Fruit fly (Drosophila melanogaster) whole organism, embryonic: Measurements from ENCODE around the gene CG4854.
A peak's percentile ranks its signal among the peaks of the same experiment; 100 is the strongest.

ENCODE experiments used
- Ada2b ChIP-seq: fragments of 200-800 bp; sonication (Bioruptor generic); IDR thresholded peaks from 2 replicates; pipeline ENCODE4 v1.3.6; 2022; ENCODE audit warnings: missing biosample characterization, missing genetic modification characterization
- BEAF-32 ChIP-seq: fragments of 200-800 bp; sonication (Bioruptor generic); optimal IDR thresholded peaks from 3 replicates; lab custom pipeline; 2017; ENCODE audit warnings: missing biosample characterization, missing genetic modification characterization, mild to moderate bottlenecking, moderate library complexity, missing genetic modification reagents
- CG12071 ChIP-seq: fragments of 200-800 bp; sonication (Bioruptor generic); optimal IDR thresholded peaks from 3 replicates; lab custom pipeline; 2018; ENCODE audit warnings: missing biosample characterization, mild to moderate bottlenecking, missing genetic modification characterization
- CG12769 ChIP-seq: fragments of 200-800 bp; sonication (Bioruptor generic); optimal IDR thresholded peaks from 2 replicates; lab custom pipeline; 2019; ENCODE audit warnings: missing biosample characterization, mild to moderate bottlenecking, missing genetic modification characterization, moderate library complexity
- CG12942 ChIP-seq: fragments of 200-800 bp; sonication (Bioruptor generic); optimal IDR thresholded peaks from 3 replicates; lab custom pipeline; 2016; ENCODE audit warnings: missing biosample characterization, missing genetic modification characterization
- CG13287 ChIP-seq: fragments of 200-800 bp; sonication (Bioruptor generic); IDR thresholded peaks from 2 replicates; pipeline ENCODE4 v1.3.6; 2022; ENCODE audit warnings: missing biosample characterization, missing genetic modification characterization; ENCODE audit not compliant: partially characterized antibody
- CG14050 ChIP-seq: fragments of 200-800 bp; sonication (Bioruptor generic); IDR thresholded peaks from 3 replicates; pipeline ENCODE4 v1.3.6; 2022; ENCODE audit warnings: missing biosample characterization, missing genetic modification characterization
- CG15696 ChIP-seq: fragments of 200-800 bp; sonication (Bioruptor generic); optimal IDR thresholded peaks from 2 replicates; lab custom pipeline; 2019; ENCODE audit warnings: missing biosample characterization, mild to moderate bottlenecking, missing genetic modification characterization, moderate library complexity
- CG33213 ChIP-seq: fragments of 200-800 bp; sonication (Bioruptor generic); optimal IDR thresholded peaks from 3 replicates; lab custom pipeline; 2016; ENCODE audit warnings: missing biosample characterization, missing genetic modification characterization
- CG34376 ChIP-seq: fragments of 200-800 bp; sonication (Bioruptor generic); optimal IDR thresholded peaks from 2 replicates; lab custom pipeline; 2018; ENCODE audit warnings: missing biosample characterization, mild to moderate bottlenecking, missing genetic modification characterization
- CG43689 ChIP-seq: fragments of 200-800 bp; sonication (Bioruptor generic); IDR thresholded peaks from 2 replicates; pipeline ENCODE4 v1.3.6; 2022; ENCODE audit warnings: missing biosample characterization, missing genetic modification characterization
- CG5180 ChIP-seq: fragments of 200-800 bp; sonication (Bioruptor generic); optimal IDR thresholded peaks from 3 replicates; lab custom pipeline; 2017; ENCODE audit warnings: missing biosample characterization, missing genetic modification characterization, mild to moderate bottlenecking, moderate library complexity, missing genetic modification reagents
- CG5953 ChIP-seq: fragments of 200-800 bp; sonication (Bioruptor generic); IDR thresholded peaks from 2 replicates; pipeline ENCODE4 v1.3.6; 2022; ENCODE audit warnings: missing biosample characterization, missing genetic modification characterization
- CG6689 ChIP-seq: fragments of 200-800 bp; sonication (Bioruptor generic); IDR thresholded peaks from 2 replicates; pipeline ENCODE4 v1.3.6; 2022; ENCODE audit warnings: missing biosample characterization, missing genetic modification characterization
- CG6791 ChIP-seq: fragments of 200-800 bp; sonication (Bioruptor generic); IDR thresholded peaks from 3 replicates; pipeline ENCODE4 v1.3.6; 2022; ENCODE audit warnings: missing biosample characterization, missing genetic modification characterization; ENCODE audit not compliant: partially characterized antibody
- Deaf1 ChIP-seq: fragments of 200-800 bp; optimal IDR thresholded peaks from 3 replicates; lab custom pipeline; 2019; ENCODE audit warnings: missing biosample characterization, mild to moderate bottlenecking, missing genetic modification characterization, moderate library complexity
- Dll ChIP-seq: fragments of 200-800 bp; sonication (Bioruptor generic); IDR thresholded peaks from 4 replicates; pipeline ENCODE4 v1.3.6; 2022; ENCODE audit warnings: missing biosample characterization, missing genetic modification characterization; ENCODE audit not compliant: partially characterized antibody
- Hey ChIP-seq: fragments of 200-800 bp; sonication (Bioruptor generic); optimal IDR thresholded peaks from 3 replicates; lab custom pipeline; 2018; ENCODE audit warnings: missing biosample characterization, mild to moderate bottlenecking, missing genetic modification characterization
- Hr78 ChIP-seq, 2 experiments: fragments of 200-800 bp in 1 of 2; fragments of >200 bp in 1 of 2; sonication (Bioruptor generic) in 1 of 2; optimal IDR thresholded peaks; 2 replicates each; lab custom pipeline; 2017 to 2019; ENCODE audit warnings: missing biosample characterization in 2 of 2, missing genetic modification characterization in 2 of 2, mild to moderate bottlenecking in 1 of 2, moderate library complexity in 1 of 2
- Kr ChIP-seq: fragments of 200-800 bp; sonication (Bioruptor generic); optimal IDR thresholded peaks from 2 replicates; lab custom pipeline; 2017; ENCODE audit warnings: missing biosample characterization, mild to moderate bottlenecking, missing genetic modification characterization
- Lpt ChIP-seq: fragments of >200 bp; optimal IDR thresholded peaks from 2 replicates; lab custom pipeline; 2018; ENCODE audit warnings: missing biosample characterization, missing genetic modification characterization
- MESR4 ChIP-seq: fragments of 200-800 bp; sonication (Bioruptor generic); optimal IDR thresholded peaks from 2 replicates; lab custom pipeline; 2018; ENCODE audit warnings: missing biosample characterization, mild to moderate bottlenecking, missing genetic modification characterization, moderate library complexity
- NK7.1 ChIP-seq: fragments of 200-800 bp; sonication (Bioruptor generic); optimal IDR thresholded peaks from 3 replicates; lab custom pipeline; 2016; ENCODE audit warnings: missing biosample characterization, missing genetic modification characterization
- NfI ChIP-seq: fragments of 200-800 bp; sonication (Bioruptor generic); optimal IDR thresholded peaks from 3 replicates; lab custom pipeline; 2018; ENCODE audit warnings: missing biosample characterization, mild to moderate bottlenecking, missing genetic modification characterization, moderate library complexity
- Opbp ChIP-seq: fragments of 200-800 bp; sonication (Bioruptor generic); IDR thresholded peaks from 3 replicates; pipeline ENCODE4 v1.3.6; 2022; ENCODE audit warnings: missing biosample characterization, missing genetic modification characterization; ENCODE audit not compliant: partially characterized antibody
- Sox102F ChIP-seq: fragments of 200-800 bp; sonication (Bioruptor generic); optimal IDR thresholded peaks from 2 replicates; lab custom pipeline; 2018; ENCODE audit warnings: missing biosample characterization, mild to moderate bottlenecking, missing genetic modification characterization, moderate library complexity
- ac ChIP-seq: fragments of 200-800 bp; sonication (Bioruptor generic); optimal IDR thresholded peaks from 3 replicates; lab custom pipeline; 2017; ENCODE audit warnings: missing biosample characterization, mild to moderate bottlenecking, missing genetic modification characterization
- ap ChIP-seq: fragments of 200-800 bp; sonication (Bioruptor generic); IDR thresholded peaks from 2 replicates; pipeline ENCODE4 v1.3.6; 2022; ENCODE audit warnings: missing biosample characterization, missing genetic modification characterization
- bbx ChIP-seq: fragments of 200-800 bp; sonication (Bioruptor generic); IDR thresholded peaks from 2 replicates; pipeline ENCODE4 v1.3.6; 2022; ENCODE audit warnings: missing biosample characterization, missing genetic modification characterization; ENCODE audit not compliant: partially characterized antibody
- cas ChIP-seq: fragments of 200-800 bp; sonication (Bioruptor generic); IDR thresholded peaks from 2 replicates; pipeline ENCODE4 v1.3.6; 2022; ENCODE audit warnings: missing biosample characterization, missing genetic modification characterization
- chif ChIP-seq, 2 experiments: fragments of 200-800 bp; sonication (Bioruptor generic); optimal IDR thresholded peaks; 3 replicates each; lab custom pipeline; 2016; ENCODE audit warnings: missing biosample characterization in 2 of 2, missing genetic modification characterization in 2 of 2
- dan ChIP-seq: fragments of 200-800 bp; sonication (Bioruptor generic); IDR thresholded peaks from 2 replicates; pipeline ENCODE4 v1.3.6; 2022; ENCODE audit warnings: missing biosample characterization, missing genetic modification characterization
- ems ChIP-seq: fragments of 200-800 bp; sonication (Bioruptor generic); optimal IDR thresholded peaks from 3 replicates; lab custom pipeline; 2016; ENCODE audit warnings: missing biosample characterization, missing genetic modification characterization
- en ChIP-seq: fragments of 200-800 bp; sonication (Bioruptor generic); optimal IDR thresholded peaks from 2 replicates; lab custom pipeline; 2016; ENCODE audit warnings: missing biosample characterization, missing genetic modification characterization
- gcm ChIP-seq: fragments of 200-800 bp; sonication (Bioruptor generic); optimal IDR thresholded peaks from 2 replicates; lab custom pipeline; 2019; ENCODE audit warnings: missing biosample characterization, mild to moderate bottlenecking, missing genetic modification characterization, moderate library complexity
- gfzf ChIP-seq: fragments of 200-800 bp; sonication (Bioruptor generic); optimal IDR thresholded peaks from 2 replicates; lab custom pipeline; 2016; ENCODE audit warnings: missing biosample characterization, mild to moderate bottlenecking, missing genetic modification characterization, moderate library complexity
- gsb-n ChIP-seq: fragments of 200-800 bp; sonication (Bioruptor generic); optimal IDR thresholded peaks from 3 replicates; lab custom pipeline; 2018; ENCODE audit warnings: missing biosample characterization, mild to moderate bottlenecking, missing genetic modification characterization
- insv ChIP-seq, 2 experiments: fragments of 200-800 bp; sonication (Bioruptor generic); optimal IDR thresholded peaks; 3 replicates each; lab custom pipeline; 2016 to 2018; ENCODE audit warnings: missing biosample characterization in 2 of 2, missing genetic modification characterization in 2 of 2
- jigr1 ChIP-seq: fragments of 200-800 bp; sonication (Bioruptor generic); IDR thresholded peaks from 3 replicates; pipeline ENCODE4 v1.3.6; 2022; ENCODE audit warnings: missing biosample characterization, missing genetic modification characterization
- nerfin-1 ChIP-seq: fragments of 200-800 bp; sonication (Bioruptor generic); optimal IDR thresholded peaks from 3 replicates; lab custom pipeline; 2019; ENCODE audit warnings: missing biosample characterization, mild to moderate bottlenecking, missing genetic modification characterization, moderate library complexity
- org-1 ChIP-seq: fragments of 200-800 bp; sonication (Bioruptor generic); optimal IDR thresholded peaks from 2 replicates; lab custom pipeline; 2017; ENCODE audit warnings: missing biosample characterization, missing genetic modification characterization
- pfk ChIP-seq: fragments of 200-800 bp; sonication (Bioruptor generic); optimal IDR thresholded peaks from 2 replicates; lab custom pipeline; 2018; ENCODE audit warnings: missing biosample characterization, mild to moderate bottlenecking, missing genetic modification characterization, moderate library complexity
- psq ChIP-seq: fragments of 200-800 bp; sonication (Bioruptor generic); optimal IDR thresholded peaks from 2 replicates; lab custom pipeline; 2017; ENCODE audit warnings: missing biosample characterization, missing genetic modification characterization
- ranshi ChIP-seq: fragments of 200-800 bp; sonication (Bioruptor generic); IDR thresholded peaks from 2 replicates; pipeline ENCODE4 v1.3.6; 2022; ENCODE audit warnings: missing biosample characterization, missing genetic modification characterization
- rib ChIP-seq: fragments of 200-800 bp; sonication (Bioruptor generic); IDR thresholded peaks from 2 replicates; pipeline ENCODE4 v1.3.6; 2022; ENCODE audit warnings: missing biosample characterization, missing genetic modification characterization
- row ChIP-seq: fragments of 200-800 bp; sonication (Bioruptor generic); IDR thresholded peaks from 3 replicates; pipeline ENCODE4 v1.3.6; 2022; ENCODE audit warnings: missing biosample characterization, missing genetic modification characterization
- so ChIP-seq: fragments of 200-800 bp; sonication (Bioruptor generic); IDR thresholded peaks from 3 replicates; pipeline ENCODE4 v1.3.6; 2022; ENCODE audit warnings: missing biosample characterization, missing genetic modification characterization
- sqz ChIP-seq: fragments of 200-800 bp; sonication (Bioruptor generic); optimal IDR thresholded peaks from 3 replicates; lab custom pipeline; 2018; ENCODE audit warnings: missing biosample characterization, mild to moderate bottlenecking, missing genetic modification characterization
- tx ChIP-seq: fragments of 200-800 bp; sonication (Bioruptor generic); optimal IDR thresholded peaks from 2 replicates; lab custom pipeline; 2016; ENCODE audit warnings: missing biosample characterization, missing genetic modification characterization

CG4854 gene

dm6 chr3R:20021152-20021769, 6.6 kb upstream of the CG4854 start, which contains the start of the genes PIG-L and psidin (continued):
- no peak for TF ChIP-seq Deaf1
- TF ChIP-seq chif (GFP tag; optimal IDR thresholded peaks at IDR 0.05; lab: Kevin White, UChicago) = peak; percentile 74 to 86
- 0 out of 2 replicates have a peak, but pooled peaks have one; percentile 8 for TF ChIP-seq cas (GFP tag; lab: Robert Waterston, UW)
- no peak for TF ChIP-seq dan (GFP tag; lab: Robert Waterston, UW)
- TF ChIP-seq CG43689 (GFP tag; lab: Robert Waterston, UW) = no peak
- TF ChIP-seq gfzf (GFP tag; lab: Kevin White, UChicago) = peak; percentile 28
- TF ChIP-seq NfI (GFP tag; lab: Kevin White, UChicago) = peak; percentile 82
- peak; percentile 96 for TF ChIP-seq CG13287
- peak; percentile 46; the same call in 1 of the 2 replicates for TF ChIP-seq ranshi (GFP tag; lab: Robert Waterston, UW)
- no peak for TF ChIP-seq Kr (GFP tag; lab: Kevin White, UChicago)
- peak; percentile 82 for TF ChIP-seq gcm (GFP tag; lab: Kevin White, UChicago)
- TF ChIP-seq CG33213 (GFP tag; lab: Kevin White, UChicago) = peak; percentile 56
- peak; percentile 77 for TF ChIP-seq ems (GFP tag; lab: Kevin White, UChicago)
- TF ChIP-seq Hr78 (GFP tag; optimal IDR thresholded peaks at IDR 0.05; lab: Kevin White, UChicago) = no peak
- TF ChIP-seq insv (GFP tag; optimal IDR thresholded peaks at IDR 0.05; lab: Kevin White, UChicago) = peak; percentile 83 to 98
- TF ChIP-seq CG34376 (GFP tag; lab: Kevin White, UChicago) = peak; percentile 29
- no peak for TF ChIP-seq pfk (GFP tag; lab: Kevin White, UChicago)
- TF ChIP-seq so = no peak; the same call in 2 of the 3 replicates
- TF ChIP-seq CG6689 (GFP tag; lab: Robert Waterston, UW) = peak; percentile 79
- TF ChIP-seq rib (GFP tag; lab: Robert Waterston, UW) = no peak
- TF ChIP-seq gsb-n (tag; lab: Kevin White, UChicago) = no peak
- no peak for TF ChIP-seq CG5180 (GFP tag; lab: Kevin White, UChicago)
- no peak for TF ChIP-seq Hey (tag; lab: Kevin White, UChicago)
- peak; percentile 58 for TF ChIP-seq org-1 (GFP tag; lab: Kevin White, UChicago)
- TF ChIP-seq CG12071 (GFP tag; lab: Kevin White, UChicago) = no peak
- TF ChIP-seq CG15696 = peak; percentile 80
- peak; percentile 73; the same call in 2 of the 3 replicates for TF ChIP-seq jigr1 (GFP tag; lab: Robert Waterston, UW)
- peak; percentile 94 for TF ChIP-seq row (GFP tag; lab: Robert Waterston, UW)
- TF ChIP-seq CG6791 (GFP tag; lab: Robert Waterston, UW) = peak; percentile 93
- peak; percentile 98 for TF ChIP-seq Dll (GFP tag; lab: Robert Waterston, UW)
- TF ChIP-seq Opbp (GFP tag; lab: Robert Waterston, UW) = peak; percentile 95
- peak; percentile 68 for TF ChIP-seq tx (GFP tag; lab: Kevin White, UChicago)
- peak; percentile 93 for TF ChIP-seq BEAF-32
- TF ChIP-seq bbx (GFP tag; lab: Robert Waterston, UW) = peak; percentile 95
- no peak for TF ChIP-seq ac (GFP tag; lab: Kevin White, UChicago)
- TF ChIP-seq Sox102F (GFP tag; lab: Kevin White, UChicago) = peak; percentile 86
- no peak for TF ChIP-seq CG5953 (GFP tag; lab: Robert Waterston, UW)
- TF ChIP-seq psq (GFP tag; lab: Kevin White, UChicago) = peak; percentile 38
- TF ChIP-seq nerfin-1 = peak; percentile 85
- no peak; the same call in 1 of the 3 replicates for TF ChIP-seq CG14050 (GFP tag; lab: Robert Waterston, UW)
- peak; percentile 52 for TF ChIP-seq NK7.1
- TF ChIP-seq MESR4 (GFP tag; lab: Kevin White, UChicago) = no peak
- peak; percentile 53 for TF ChIP-seq Ada2b
- TF ChIP-seq en = peak; percentile 37
- TF ChIP-seq Lpt (GFP tag; lab: Kevin White, UChicago) = no peak
- TF ChIP-seq ap = no peak
- TF ChIP-seq sqz = no peak
- no peak for TF ChIP-seq CG12769 (tag; lab: Kevin White, UChicago)
- peak; percentile 80 for TF ChIP-seq CG12942 (GFP tag; lab: Kevin White, UChicago)
